5 fruit fly cellular contexts compared by ENCODE assay signal in genomic region chr3R:12985828-12986530, dm6.
A peak's percentile ranks its signal among the peaks of the same experiment; 100 is the strongest.
TF ChIP-seq lines count a peak whose summit lies in the region.

Gene CG31342 (plus strand): TSS chr3R:12986041.

- TF ChIP-seq CTCF in whole organism, embryonic (GFP tag; optimal IDR thresholded peaks at IDR 0.05; lab: Kevin White, UChicago), result no peak

TF ChIP-seq in whole organism, adult, 20 proteins besides CTCF, POLR2A, EP300 and RAD21:
- TF ChIP-seq ovo (GFP tag; optimal IDR thresholded peaks at IDR 0.05; lab: Kevin White, UChicago), result no peak
- peak; percentile 34 for TF ChIP-seq CG11617 (GFP tag; optimal IDR thresholded peaks at IDR 0.05; lab: Kevin White, UChicago)
- TF ChIP-seq cic (GFP tag; optimal IDR thresholded peaks at IDR 0.05; lab: Kevin White, UChicago), result no peak
- peak; percentile 59 for TF ChIP-seq CG14711 (tag; optimal IDR thresholded peaks at IDR 0.05; lab: Kevin White, UChicago)
- TF ChIP-seq CG7101 (tag; optimal IDR thresholded peaks at IDR 0.05; lab: Kevin White, UChicago), result peak; percentile 59
- TF ChIP-seq Crg-1 (GFP tag; optimal IDR thresholded peaks at IDR 0.05; lab: Kevin White, UChicago), result no peak
- TF ChIP-seq Hr96 (GFP tag; optimal IDR thresholded peaks at IDR 0.05; lab: Kevin White, UChicago), result no peak
- TF ChIP-seq toe (GFP tag; optimal IDR thresholded peaks at IDR 0.05; lab: Kevin White, UChicago), result no peak
- peak; percentile 70 for TF ChIP-seq bab1 (GFP tag; optimal IDR thresholded peaks at IDR 0.05; lab: Kevin White, UChicago)
- peak; percentile 50 for TF ChIP-seq CG33017 (tag; optimal IDR thresholded peaks at IDR 0.05; lab: Kevin White, UChicago)
- TF ChIP-seq CG1620 (GFP tag; optimal IDR thresholded peaks at IDR 0.05; lab: Kevin White, UChicago), result no peak
- peak; percentile 40 for TF ChIP-seq CG7045 (GFP tag; optimal IDR thresholded peaks at IDR 0.05; lab: Kevin White, UChicago)
- TF ChIP-seq Clk (GFP tag; optimal IDR thresholded peaks at IDR 0.05; lab: Kevin White, UChicago), result no peak
- no peak for TF ChIP-seq CG5204 (GFP tag; optimal IDR thresholded peaks at IDR 0.05; lab: Kevin White, UChicago)
- no peak for TF ChIP-seq kay (GFP tag; lab: Kevin White, UChicago; ENCODE audit: borderline replicate concordance)
- peak; percentile 5 for TF ChIP-seq tj (GFP tag; optimal IDR thresholded peaks at IDR 0.05; lab: Kevin White, UChicago)
- no peak for TF ChIP-seq CG12768 (GFP tag; optimal IDR thresholded peaks at IDR 0.05; lab: Kevin White, UChicago)
- no peak for TF ChIP-seq cnc (optimal IDR thresholded peaks at IDR 0.05; lab: Kevin White, UChicago)

TF ChIP-seq in whole organism, embryonic, 481 proteins besides CTCF, POLR2A, EP300 and RAD21 (continues in another document):
- TF ChIP-seq lov (optimal IDR thresholded peaks at IDR 0.05; lab: Kevin White, UChicago), result no peak
- TF ChIP-seq lov (GFP tag; IDR thresholded peaks at IDR 0.05; lab: Robert Waterston, UW), result no peak
- TF ChIP-seq CG2116 (GFP tag; optimal IDR thresholded peaks at IDR 0.05; lab: Kevin White, UChicago), result peak; percentile 75
- no peak for TF ChIP-seq CG1792 (GFP tag; optimal IDR thresholded peaks at IDR 0.05; lab: Kevin White, UChicago)
- TF ChIP-seq prd (optimal IDR thresholded peaks at IDR 0.05; lab: Kevin White, UChicago), result no peak
- TF ChIP-seq prd (GFP tag; IDR thresholded peaks at IDR 0.05; lab: Robert Waterston, UW), result no peak
- TF ChIP-seq grau (tag; optimal IDR thresholded peaks at IDR 0.05; lab: Kevin White, UChicago), result peak; percentile 70
- TF ChIP-seq ranshi (GFP tag; IDR thresholded peaks at IDR 0.05; lab: Robert Waterston, UW), result peak; percentile 40; the same call in 1 of the 2 replicates
- no peak for TF ChIP-seq E2f1 (GFP tag; IDR thresholded peaks at IDR 0.05; lab: Robert Waterston, UW)
- TF ChIP-seq Sry-β (GFP tag; optimal IDR thresholded peaks at IDR 0.05; lab: Kevin White, UChicago), result no peak
- TF ChIP-seq ac (GFP tag; optimal IDR thresholded peaks at IDR 0.05; lab: Kevin White, UChicago), result no peak
- no peak for TF ChIP-seq emc (GFP tag; optimal IDR thresholded peaks at IDR 0.05; lab: Kevin White, UChicago)
- TF ChIP-seq Side (GFP tag; optimal IDR thresholded peaks at IDR 0.05; lab: Kevin White, UChicago), result no peak
- no peak for TF ChIP-seq CG2889 (GFP tag; IDR thresholded peaks at IDR 0.05; lab: Robert Waterston, UW)
- TF ChIP-seq CG6791 (GFP tag; IDR thresholded peaks at IDR 0.05; lab: Robert Waterston, UW; ENCODE audit: partially characterized antibody), result peak; percentile 59; the same call in 2 of the 3 replicates
- TF ChIP-seq CG34376 (GFP tag; optimal IDR thresholded peaks at IDR 0.05; lab: Kevin White, UChicago), result peak; percentile 38
- no peak for TF ChIP-seq ham (GFP tag; IDR thresholded peaks at IDR 0.05; lab: Robert Waterston, UW)
- no peak for TF ChIP-seq Dip2 (GFP tag; IDR thresholded peaks at IDR 0.05; lab: Robert Waterston, UW)
- TF ChIP-seq Elba2 (GFP tag; optimal IDR thresholded peaks at IDR 0.05; lab: Kevin White, UChicago), result no peak
- no peak for TF ChIP-seq CG6854 (GFP tag; optimal IDR thresholded peaks at IDR 0.05; lab: Kevin White, UChicago)

TF ChIP-seq in whole organism, prepupa, 60 proteins besides CTCF, POLR2A, EP300 and RAD21:
- TF ChIP-seq Gug (GFP tag; IDR thresholded peaks at IDR 0.05; lab: Robert Waterston, UW) (no peak), fkh (GFP tag; optimal IDR thresholded peaks at IDR 0.05; lab: Kevin White, UChicago) (no peak), fd85E (GFP tag; optimal IDR thresholded peaks at IDR 0.05; lab: Kevin White, UChicago) (no peak), Sox15 (GFP tag; optimal IDR thresholded peaks at IDR 0.05; lab: Kevin White, UChicago) (no peak), CG15336 (GFP tag; IDR thresholded peaks at IDR 0.05; lab: Robert Waterston, UW) (peak; percentile 67), CG10631 (GFP tag; optimal IDR thresholded peaks at IDR 0.05; lab: Kevin White, UChicago) (no peak), svp (GFP tag; lab: Kevin White, UChicago) (peak; percentile 48), CG8119 (GFP tag; IDR thresholded peaks at IDR 0.05; lab: Robert Waterston, UW) (peak; percentile 41; the same call in 2 of the 3 replicates), cyc (GFP tag; optimal IDR thresholded peaks at IDR 0.05; lab: Kevin White, UChicago) (peak; percentile 1), esn (GFP tag; optimal IDR thresholded peaks at IDR 0.05; lab: Kevin White, UChicago) (peak; percentile 52), CG3032 (tag; optimal IDR thresholded peaks at IDR 0.05; lab: Kevin White, UChicago) (peak; percentile 57)

TF ChIP-seq in whole organism, pupa, 21 proteins besides CTCF, POLR2A, EP300 and RAD21:
- TF ChIP-seq CG8301 (tag; optimal IDR thresholded peaks at IDR 0.05; lab: Kevin White, UChicago) (no peak), rn (GFP tag; IDR thresholded peaks at IDR 0.05; lab: Robert Waterston, UW) (no peak), CG10348 (GFP tag; IDR thresholded peaks at IDR 0.05; lab: Robert Waterston, UW) (no peak), fd96Ca (GFP tag; IDR thresholded peaks at IDR 0.05; lab: Robert Waterston, UW) (no peak), EcR (GFP tag; optimal IDR thresholded peaks at IDR 0.05; lab: Kevin White, UChicago) (no peak), CG4496 (GFP tag; IDR thresholded peaks at IDR 0.05; lab: Robert Waterston, UW) (no peak), Snoo (tag; optimal IDR thresholded peaks at IDR 0.05; lab: Kevin White, UChicago) (peak; percentile 6), CG17806 (tag; optimal IDR thresholded peaks at IDR 0.05; lab: Kevin White, UChicago) (peak; percentile 27), CG15710 (tag; optimal IDR thresholded peaks at IDR 0.05; lab: Kevin White, UChicago) (peak; percentile 34), CG12605 (GFP tag; IDR thresholded peaks at IDR 0.05; lab: Robert Waterston, UW) (no peak), gl (tag; optimal IDR thresholded peaks at IDR 0.05; lab: Kevin White, UChicago) (no peak), Pif1B (GFP tag; optimal IDR thresholded peaks at IDR 0.05; lab: Kevin White, UChicago) (no peak), CG9948 (tag; optimal IDR thresholded peaks at IDR 0.05; lab: Kevin White, UChicago) (peak; percentile 38), CG8159 (tag; optimal IDR thresholded peaks at IDR 0.05; lab: Kevin White, UChicago) (no peak), Ets98B (GFP tag; IDR thresholded peaks at IDR 0.05; lab: Robert Waterston, UW) (no peak; the same call in 1 of the 2 replicates), CG34367 (tag; optimal IDR thresholded peaks at IDR 0.05; lab: Kevin White, UChicago) (no peak), D1 (tag; optimal IDR thresholded peaks at IDR 0.05; lab: Kevin White, UChicago) (no peak), CG13204 (GFP tag; optimal IDR thresholded peaks at IDR 0.05; lab: Kevin White, UChicago) (no peak), CG32121 (GFP tag; IDR thresholded peaks at IDR 0.05; lab: Robert Waterston, UW) (peak; percentile 27; the same call in 1 of the 2 replicates), CG14655 (GFP tag; optimal IDR thresholded peaks at IDR 0.05; lab: Kevin White, UChicago) (no peak), Pif1A (GFP tag; optimal IDR thresholded peaks at IDR 0.05; lab: Kevin White, UChicago) (no peak)

TF ChIP-seq in whole organism, wandering third instar larva, 38 proteins besides CTCF, POLR2A, EP300 and RAD21:
- no peak for TF ChIP-seq rgr (GFP tag; optimal IDR thresholded peaks at IDR 0.05; lab: Kevin White, UChicago)
- TF ChIP-seq psq (GFP tag; optimal IDR thresholded peaks at IDR 0.05; lab: Kevin White, UChicago), result no peak
- TF ChIP-seq CG32264 (GFP tag; optimal IDR thresholded peaks at IDR 0.05; lab: Kevin White, UChicago), result no peak
- TF ChIP-seq Rel (GFP tag; optimal IDR thresholded peaks at IDR 0.05; lab: Kevin White, UChicago), result no peak
- TF ChIP-seq Rel (tag; optimal IDR thresholded peaks at IDR 0.05; lab: Kevin White, UChicago), result peak; percentile 20
- no peak for TF ChIP-seq HLH106 (tag; optimal IDR thresholded peaks at IDR 0.05; lab: Kevin White, UChicago)
- TF ChIP-seq CG9705 (GFP tag; optimal IDR thresholded peaks at IDR 0.05; lab: Kevin White, UChicago), result no peak
- TF ChIP-seq OdsH (GFP tag; optimal IDR thresholded peaks at IDR 0.05; lab: Kevin White, UChicago), result no peak
- no peak for TF ChIP-seq usp (GFP tag; optimal IDR thresholded peaks at IDR 0.05; lab: Kevin White, UChicago)
- peak; percentile 13 for TF ChIP-seq ey (GFP tag; optimal IDR thresholded peaks at IDR 0.05; lab: Kevin White, UChicago)
- no peak for TF ChIP-seq Myc (optimal IDR thresholded peaks at IDR 0.05; lab: Kevin White, UChicago)
